Fruit fly (Drosophila melanogaster) whole organism, embryonic: ENCODE results near the gene CG18788.

Source experiments
- Abd-B ChIP-seq: fragments of 200-800 bp; sonication (Bioruptor generic); optimal IDR thresholded peaks from 2 replicates; lab custom pipeline; 2018; ENCODE audit warnings: missing biosample characterization, mild to moderate bottlenecking, missing genetic modification characterization, moderate library complexity
- Ada2b ChIP-seq: fragments of 200-800 bp; sonication (Bioruptor generic); IDR thresholded peaks from 2 replicates; pipeline ENCODE4 v1.3.6; 2022; ENCODE audit warnings: missing biosample characterization, missing genetic modification characterization
- BtbVII ChIP-seq: fragments of 200-800 bp; sonication (Bioruptor generic); optimal IDR thresholded peaks from 3 replicates; lab custom pipeline; 2017; ENCODE audit warnings: missing biosample characterization, mild to moderate bottlenecking, missing genetic modification characterization
- CG10462 ChIP-seq: fragments of 200-800 bp; sonication (Bioruptor generic); optimal IDR thresholded peaks from 2 replicates; lab custom pipeline; 2016; ENCODE audit warnings: missing biosample characterization, missing genetic modification characterization
- CG11398 ChIP-seq: fragments of 200-800 bp; sonication (Bioruptor generic); optimal IDR thresholded peaks from 2 replicates; lab custom pipeline; 2016; ENCODE audit warnings: missing biosample characterization, missing genetic modification characterization
- CG11695 ChIP-seq: fragments of 200-800 bp; sonication (Bioruptor generic); IDR thresholded peaks from 3 replicates; pipeline ENCODE4 v1.3.6; 2022; ENCODE audit warnings: missing biosample characterization, missing genetic modification characterization
- CG12744 ChIP-seq: fragments of 200-800 bp; sonication (Bioruptor generic); optimal IDR thresholded peaks from 2 replicates; lab custom pipeline; 2016; ENCODE audit warnings: missing biosample characterization, missing genetic modification characterization
- CG13424 ChIP-seq: fragments of 200-800 bp; sonication (Bioruptor generic); optimal IDR thresholded peaks from 2 replicates; lab custom pipeline; 2019; ENCODE audit warnings: missing biosample characterization, mild to moderate bottlenecking, missing genetic modification characterization, moderate library complexity
- CG14441 ChIP-seq: fragments of 200-800 bp; sonication (Bioruptor generic); IDR thresholded peaks from 2 replicates; pipeline ENCODE4 v1.3.6; 2022; ENCODE audit warnings: missing biosample characterization, missing genetic modification characterization
- CG1529 ChIP-seq: fragments of 200-800 bp; sonication (Bioruptor generic); optimal IDR thresholded peaks from 3 replicates; lab custom pipeline; 2018; ENCODE audit warnings: missing biosample characterization, missing genetic modification characterization
- CG31365 ChIP-seq: fragments of 200-800 bp; sonication (Bioruptor generic); optimal IDR thresholded peaks from 2 replicates; lab custom pipeline; 2018; ENCODE audit warnings: missing biosample characterization, mild to moderate bottlenecking, missing genetic modification characterization
- CG5245 ChIP-seq: fragments of 200-800 bp; sonication (Bioruptor generic); optimal IDR thresholded peaks from 3 replicates; lab custom pipeline; 2016; ENCODE audit warnings: missing biosample characterization, missing genetic modification characterization
- CG6254 ChIP-seq: fragments of 200-800 bp; sonication (Bioruptor generic); optimal IDR thresholded peaks from 3 replicates; lab custom pipeline; 2017; ENCODE audit warnings: mild to moderate bottlenecking, missing biosample characterization, missing genetic modification reagents, missing genetic modification characterization
- CG6765 ChIP-seq: fragments of 200-800 bp; sonication (Bioruptor generic); optimal IDR thresholded peaks from 3 replicates; lab custom pipeline; 2017; ENCODE audit warnings: missing biosample characterization, mild to moderate bottlenecking, missing genetic modification characterization
- CG7271 ChIP-seq: fragments of 200-800 bp; sonication (Bioruptor generic); optimal IDR thresholded peaks from 2 replicates; lab custom pipeline; 2018; ENCODE audit warnings: missing biosample characterization, mild to moderate bottlenecking, missing genetic modification characterization, moderate library complexity
- CG7987 ChIP-seq: fragments of 200-800 bp; sonication (Bioruptor generic); optimal IDR thresholded peaks from 2 replicates; lab custom pipeline; 2018; ENCODE audit warnings: missing biosample characterization, mild to moderate bottlenecking, missing genetic modification characterization, moderate library complexity
- CG8359 ChIP-seq: fragments of 200-800 bp; sonication (Bioruptor generic); optimal IDR thresholded peaks from 2 replicates; lab custom pipeline; 2017; ENCODE audit warnings: missing biosample characterization, mild to moderate bottlenecking, missing genetic modification characterization, borderline replicate concordance
- CG9609 ChIP-seq: fragments of 200-800 bp; sonication (Bioruptor generic); optimal IDR thresholded peaks from 3 replicates; lab custom pipeline; 2016; ENCODE audit warnings: missing biosample characterization, missing genetic modification characterization
- CG9932 ChIP-seq: fragments of 200-800 bp; sonication (Bioruptor generic); IDR thresholded peaks from 2 replicates; pipeline ENCODE4 v1.3.6; 2022; ENCODE audit warnings: missing biosample characterization, missing genetic modification characterization
- Dad ChIP-seq: fragments of 200-800 bp; sonication (Bioruptor generic); optimal IDR thresholded peaks from 3 replicates; lab custom pipeline; 2016; ENCODE audit warnings: missing biosample characterization, missing genetic modification characterization
- Dip2 ChIP-seq: fragments of 200-800 bp; sonication (Bioruptor generic); IDR thresholded peaks from 2 replicates; pipeline ENCODE4 v1.3.6; 2022; ENCODE audit warnings: missing biosample characterization, missing genetic modification characterization
- ERR ChIP-seq: fragments of 200-800 bp; sonication (Bioruptor generic); optimal IDR thresholded peaks from 2 replicates; lab custom pipeline; 2016; ENCODE audit warnings: missing biosample characterization, missing genetic modification characterization
- Fer2 ChIP-seq: fragments of 200-800 bp; sonication (Bioruptor generic); optimal IDR thresholded peaks from 2 replicates; lab custom pipeline; 2018; ENCODE audit warnings: missing biosample characterization, mild to moderate bottlenecking, missing genetic modification characterization, moderate library complexity
- Gug ChIP-seq: fragments of 200-800 bp; sonication (Bioruptor generic); IDR thresholded peaks from 4 replicates; pipeline ENCODE4 v1.3.6; 2022; ENCODE audit warnings: missing biosample characterization, missing genetic modification characterization
- H15 ChIP-seq: fragments of 200-800 bp; sonication (Bioruptor generic); IDR thresholded peaks from 3 replicates; pipeline ENCODE4 v1.3.6; 2022; ENCODE audit warnings: missing biosample characterization, missing genetic modification characterization
- HLH54F ChIP-seq: fragments of 200-800 bp; sonication (Bioruptor generic); optimal IDR thresholded peaks from 3 replicates; lab custom pipeline; 2016; ENCODE audit warnings: missing biosample characterization, missing genetic modification characterization
- Hmx ChIP-seq: fragments of 200-800 bp; sonication (Bioruptor generic); optimal IDR thresholded peaks from 2 replicates; lab custom pipeline; 2016; ENCODE audit warnings: missing biosample characterization, missing genetic modification characterization
- Hr78 ChIP-seq, 2 experiments: fragments of 200-800 bp in 1 of 2; fragments of >200 bp in 1 of 2; sonication (Bioruptor generic) in 1 of 2; optimal IDR thresholded peaks; 2 replicates each; lab custom pipeline; 2017 to 2019; ENCODE audit warnings: missing biosample characterization in 2 of 2, missing genetic modification characterization in 2 of 2, mild to moderate bottlenecking in 1 of 2, moderate library complexity in 1 of 2
- Nf-YA ChIP-seq: fragments of 200-800 bp; sonication (Bioruptor generic); IDR thresholded peaks from 2 replicates; pipeline ENCODE4 v1.3.6; 2022; ENCODE audit warnings: missing biosample characterization, missing genetic modification characterization
- Sin3A ChIP-seq: fragments of >200 bp; optimal IDR thresholded peaks from 2 replicates; lab custom pipeline; 2018
- Spps ChIP-seq: fragments of 200-800 bp; sonication (Bioruptor generic); optimal IDR thresholded peaks from 2 replicates; lab custom pipeline; 2018; ENCODE audit warnings: missing biosample characterization, mild to moderate bottlenecking, missing genetic modification characterization
- Xrp1 ChIP-seq: fragments of 200-800 bp; sonication (Bioruptor generic); IDR thresholded peaks from 2 replicates; pipeline ENCODE4 v1.3.6; 2022; ENCODE audit warnings: missing biosample characterization, missing genetic modification characterization
- abd-A ChIP-seq: fragments of 200-800 bp; sonication (Bioruptor generic); optimal IDR thresholded peaks from 3 replicates; lab custom pipeline; 2019; ENCODE audit warnings: missing biosample characterization, mild to moderate bottlenecking, missing genetic modification characterization, moderate library complexity
- amos ChIP-seq: fragments of 200-800 bp; sonication (Bioruptor generic); IDR thresholded peaks from 2 replicates; pipeline ENCODE4 v1.3.6; 2022; ENCODE audit warnings: missing biosample characterization, missing genetic modification characterization; ENCODE audit not compliant: partially characterized antibody
- chm ChIP-seq: fragments of 200-800 bp; sonication (Bioruptor generic); IDR thresholded peaks from 2 replicates; pipeline ENCODE4 v1.3.6; 2022; ENCODE audit warnings: missing biosample characterization, missing genetic modification characterization
- dimm ChIP-seq: fragments of 200-800 bp; sonication (Bioruptor generic); IDR thresholded peaks from 2 replicates; pipeline ENCODE4 v1.3.6; 2022; ENCODE audit warnings: missing biosample characterization, missing genetic modification characterization
- dmrt99B ChIP-seq: fragments of 200-800 bp; sonication (Bioruptor generic); optimal IDR thresholded peaks from 2 replicates; lab custom pipeline; 2018; ENCODE audit warnings: missing biosample characterization, mild to moderate bottlenecking, missing genetic modification characterization, moderate library complexity
- ewg ChIP-seq: fragments of 200-800 bp; sonication (Bioruptor generic); optimal IDR thresholded peaks from 3 replicates; lab custom pipeline; 2017; ENCODE audit warnings: mild to moderate bottlenecking, missing biosample characterization, missing genetic modification reagents, missing genetic modification characterization
- ftz-f1 ChIP-seq: fragments of 200-800 bp; sonication (Bioruptor generic); optimal IDR thresholded peaks from 2 replicates; lab custom pipeline; 2016; ENCODE audit warnings: missing biosample characterization, missing genetic modification characterization
- ken ChIP-seq: fragments of 200-800 bp; sonication (Bioruptor generic); IDR thresholded peaks from 3 replicates; pipeline ENCODE4 v1.3.6; 2022; ENCODE audit warnings: missing biosample characterization, missing genetic modification characterization
- nom ChIP-seq: fragments of 200-800 bp; sonication (Bioruptor generic); optimal IDR thresholded peaks from 2 replicates; lab custom pipeline; 2017; ENCODE audit warnings: missing biosample characterization, missing genetic modification characterization, mild to moderate bottlenecking, moderate library complexity, missing genetic modification reagents
- org-1 ChIP-seq: fragments of 200-800 bp; sonication (Bioruptor generic); optimal IDR thresholded peaks from 2 replicates; lab custom pipeline; 2017; ENCODE audit warnings: missing biosample characterization, missing genetic modification characterization
- pan ChIP-seq, 4 experiments: fragments of >200 bp in 3 of 4; fragments of 200-800 bp in 1 of 4; sonication (Bioruptor generic) in 1 of 4; optimal IDR thresholded peaks in 3 of 4; IDR thresholded peaks in 1 of 4; 2 replicates each; pipeline versions ENCODE4 v1.3.6 to Lab custom; 2017 to 2022; ENCODE audit warnings: missing biosample characterization in 2 of 4, missing genetic modification characterization in 2 of 4, mixed read lengths in 1 of 4
- pfk ChIP-seq: fragments of 200-800 bp; sonication (Bioruptor generic); optimal IDR thresholded peaks from 2 replicates; lab custom pipeline; 2018; ENCODE audit warnings: missing biosample characterization, mild to moderate bottlenecking, missing genetic modification characterization, moderate library complexity
- pum ChIP-seq: fragments of 200-800 bp; sonication (Bioruptor generic); optimal IDR thresholded peaks from 2 replicates; lab custom pipeline; 2016; ENCODE audit warnings: missing biosample characterization, missing genetic modification characterization
- scrt ChIP-seq: fragments of 200-800 bp; sonication (Bioruptor generic); optimal IDR thresholded peaks from 2 replicates; lab custom pipeline; 2018; ENCODE audit warnings: missing biosample characterization, mild to moderate bottlenecking, missing genetic modification characterization, moderate library complexity
- seq ChIP-seq: fragments of 200-800 bp; sonication (Bioruptor generic); IDR thresholded peaks from 2 replicates; pipeline ENCODE4 v1.3.6; 2022; ENCODE audit warnings: missing biosample characterization, missing genetic modification characterization
- slp2 ChIP-seq: fragments of 200-800 bp; sonication (Bioruptor generic); optimal IDR thresholded peaks from 2 replicates; lab custom pipeline; 2016; ENCODE audit warnings: missing biosample characterization, missing genetic modification characterization
- twi ChIP-seq: fragments of 200-800 bp; optimal IDR thresholded peaks from 2 replicates; lab custom pipeline; 2019; ENCODE audit warnings: missing biosample characterization, mild to moderate bottlenecking, missing genetic modification characterization, moderate library complexity
- wek ChIP-seq: fragments of 200-800 bp; sonication (Bioruptor generic); optimal IDR thresholded peaks from 3 replicates; lab custom pipeline; 2018; ENCODE audit warnings: missing biosample characterization, mild to moderate bottlenecking, missing genetic modification characterization, moderate library complexity
- zfh1 ChIP-seq: fragments of 200-800 bp; sonication (Bioruptor generic); IDR thresholded peaks from 3 replicates; pipeline ENCODE4 v1.3.6; 2022; ENCODE audit warnings: missing biosample characterization, missing genetic modification characterization

The CG18788 gene

dm6 chr2L:12007331-12007791, 26.6 kb upstream of the CG18788 start (continued):
- TF ChIP-seq CG31365 (peak; percentile 67), twi (tag; lab: Kevin White, UChicago) (peak; percentile 60), CG11398 (GFP tag; lab: Kevin White, UChicago) (no peak), pfk (GFP tag; lab: Kevin White, UChicago) (peak; percentile 76), CG14441 (GFP tag; lab: Robert Waterston, UW) (no peak), chm (GFP tag; lab: Robert Waterston, UW) (no peak), ewg (GFP tag; lab: Kevin White, UChicago) (peak; percentile 68), nom (peak; percentile 95), Ada2b (GFP tag; lab: Robert Waterston, UW) (no peak), dmrt99B (tag; lab: Kevin White, UChicago) (peak; percentile 72), wek (peak; percentile 58), CG6765 (peak; percentile 52), Nf-YA (GFP tag; lab: Robert Waterston, UW) (no peak), Dip2 (GFP tag; lab: Robert Waterston, UW) (no peak), Dad (GFP tag; lab: Kevin White, UChicago) (peak; percentile 51), Spps (tag; lab: Kevin White, UChicago) (no peak), Abd-B (GFP tag; lab: Kevin White, UChicago) (no peak), CG13424 (tag; lab: Kevin White, UChicago) (peak; percentile 19), BtbVII (GFP tag; lab: Kevin White, UChicago) (peak; percentile 77), scrt (GFP tag; lab: Kevin White, UChicago) (no peak), abd-A (tag; lab: Kevin White, UChicago) (peak; percentile 100), Sin3A (lab: Kevin White, UChicago) (no peak), Gug (GFP tag; lab: Robert Waterston, UW) (0 out of 4 replicates have a peak, but pooled peaks have one; percentile 15), HLH54F (GFP tag; lab: Kevin White, UChicago) (no peak), seq (GFP tag; lab: Robert Waterston, UW) (no peak), CG7271 (tag; lab: Kevin White, UChicago) (no peak), Hr78 (GFP tag; optimal IDR thresholded peaks at IDR 0.05; lab: Kevin White, UChicago) (peak in 1 of 2 experiments; percentile 94), Fer2 (tag; lab: Kevin White, UChicago) (no peak), CG5245 (GFP tag; lab: Kevin White, UChicago) (no peak), CG11695 (GFP tag; lab: Robert Waterston, UW) (no peak), CG9932 (GFP tag; lab: Robert Waterston, UW) (no peak), Xrp1 (GFP tag; lab: Robert Waterston, UW) (no peak), CG8359 (GFP tag; lab: Kevin White, UChicago) (peak; percentile 100), CG7987 (GFP tag; lab: Kevin White, UChicago) (peak; percentile 84), pan (optimal IDR thresholded peaks at IDR 0.05; lab: Kevin White, UChicago) (no peak), pan (GFP tag; optimal IDR thresholded peaks at IDR 0.05 in 1 of 2, IDR thresholded peaks at IDR 0.05 in 1 of 2) (no peak), CG6254 (GFP tag; lab: Kevin White, UChicago) (peak; percentile 92), H15 (GFP tag; lab: Robert Waterston, UW) (no peak), pum (GFP tag; lab: Kevin White, UChicago) (peak; percentile 5), amos (GFP tag; lab: Robert Waterston, UW) (no peak), CG10462 (GFP tag; lab: Kevin White, UChicago) (no peak), ftz-f1 (peak; percentile 98), org-1 (GFP tag; lab: Kevin White, UChicago) (no peak), ERR (GFP tag; lab: Kevin White, UChicago) (peak; percentile 66), CG1529 (GFP tag; lab: Kevin White, UChicago) (peak; percentile 50), CG12744 (peak; percentile 34), dimm (GFP tag; lab: Robert Waterston, UW) (no peak), Hmx (GFP tag; lab: Kevin White, UChicago) (no peak), CG9609 (no peak), ken (GFP tag; lab: Robert Waterston, UW) (no peak), slp2 (GFP tag; lab: Kevin White, UChicago) (no peak), zfh1 (GFP tag; lab: Robert Waterston, UW) (no peak)
